Worm (Caenorhabditis elegans) whole organism, L4/young adult: Measurements from ENCODE around the gene F48D6.4.
"Not testable (repeated sequence)": the region's sequence is repeated elsewhere in the genome, so short reads cannot be mapped to it uniquely, and the experiment has no call there.

Experiments used
- W03F9.2 ChIP-seq: fragments of 150-350 bp; optimal IDR thresholded peaks from 2 replicates; lab custom pipeline; 2014; ENCODE audit warnings: missing biosample characterization, missing genetic modification characterization
- dao-5 ChIP-seq: sonication (generic microtip); optimal IDR thresholded peaks from 2 replicates; lab custom pipeline; 2016; ENCODE audit warnings: missing genotype, missing genetic modification characterization, moderate library complexity, missing compliant biosample characterization
- him-1 ChIP-seq: sonication (generic microtip); optimal IDR thresholded peaks from 2 replicates; lab custom pipeline; 2016; ENCODE audit warnings: missing genotype, missing genetic modification reagents, missing genetic modification characterization, missing compliant biosample characterization

DNA sequence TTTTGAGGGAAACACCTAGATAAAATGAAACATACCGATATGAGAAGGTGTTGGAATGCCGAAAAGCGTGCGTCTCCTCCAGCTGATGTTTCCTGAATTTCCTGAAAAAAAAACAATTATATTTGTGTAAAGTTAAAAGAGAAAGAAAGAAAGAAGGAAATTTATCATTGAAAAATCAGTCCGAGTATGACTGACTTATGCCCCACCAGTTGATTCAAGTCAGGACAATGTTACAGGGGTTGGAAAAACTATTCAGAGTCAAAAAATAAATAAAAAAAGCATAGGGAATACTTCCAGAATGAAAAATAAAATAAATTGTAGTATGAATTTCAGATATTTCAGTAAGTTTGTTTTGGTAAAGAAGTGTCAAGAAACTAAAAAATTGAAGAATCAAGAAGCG lies 39.6 kb downstream of the F48D6.4 start, which contains the start of gene F20B6.9:
- not testable (repeated sequence) for TF ChIP-seq dao-5; him-1 (tag; lab: Kevin White, UChicago); W03F9.2
